Fruit fly (Drosophila melanogaster) whole organism, embryonic: ENCODE measurements around the gene Syt12.

ENCODE experiments used
- Atf6 ChIP-seq: fragments of 200-800 bp; sonication (Bioruptor generic); IDR thresholded peaks from 2 replicates; pipeline ENCODE4 v1.3.6; 2022; ENCODE audit warnings: missing biosample characterization, missing genetic modification characterization
- Blimp-1 ChIP-seq: fragments of 200-800 bp; sonication (Bioruptor generic); optimal IDR thresholded peaks from 3 replicates; lab custom pipeline; 2018; ENCODE audit warnings: missing biosample characterization, missing genetic modification characterization, mild to moderate bottlenecking, moderate library complexity, missing genetic modification reagents
- CG10366 ChIP-seq: fragments of 200-800 bp; sonication (Bioruptor generic); IDR thresholded peaks from 2 replicates; pipeline ENCODE4 v1.3.6; 2022; ENCODE audit warnings: missing biosample characterization, missing genetic modification characterization
- CG11085 ChIP-seq: fragments of 200-800 bp; sonication (Bioruptor generic); IDR thresholded peaks from 2 replicates; pipeline ENCODE4 v1.3.6; 2022; ENCODE audit warnings: missing biosample characterization, missing genetic modification characterization
- CG11456 ChIP-seq: fragments of 200-800 bp; sonication (Bioruptor generic); IDR thresholded peaks from 3 replicates; pipeline ENCODE4 v1.3.6; 2022; ENCODE audit warnings: missing biosample characterization, missing genetic modification characterization
- CG12299 ChIP-seq: fragments of 200-800 bp; sonication (Bioruptor generic); optimal IDR thresholded peaks from 2 replicates; lab custom pipeline; 2018; ENCODE audit warnings: missing biosample characterization, mild to moderate bottlenecking, missing genetic modification characterization
- CG12659 ChIP-seq: fragments of 200-800 bp; sonication (Bioruptor generic); optimal IDR thresholded peaks from 3 replicates; lab custom pipeline; 2017; ENCODE audit warnings: mild to moderate bottlenecking, missing biosample characterization, missing genetic modification reagents, missing genetic modification characterization
- CG12769 ChIP-seq: fragments of 200-800 bp; sonication (Bioruptor generic); optimal IDR thresholded peaks from 2 replicates; lab custom pipeline; 2019; ENCODE audit warnings: missing biosample characterization, mild to moderate bottlenecking, missing genetic modification characterization, moderate library complexity
- CG13624 ChIP-seq: fragments of 200-800 bp; sonication (Bioruptor generic); optimal IDR thresholded peaks from 2 replicates; lab custom pipeline; 2016; ENCODE audit warnings: missing biosample characterization, missing genetic modification characterization
- CG14014 ChIP-seq: fragments of 200-800 bp; sonication (Bioruptor generic); IDR thresholded peaks from 2 replicates; pipeline ENCODE4 v1.3.6; 2022; ENCODE audit warnings: missing biosample characterization, missing genetic modification characterization
- CG15011 ChIP-seq: fragments of 200-800 bp; sonication (Bioruptor generic); optimal IDR thresholded peaks from 3 replicates; lab custom pipeline; 2018; ENCODE audit warnings: missing biosample characterization, mild to moderate bottlenecking, missing genetic modification characterization
- CG1603 ChIP-seq: fragments of 200-800 bp; sonication (Bioruptor generic); optimal IDR thresholded peaks from 2 replicates; lab custom pipeline; 2019; ENCODE audit warnings: missing biosample characterization, mild to moderate bottlenecking, missing genetic modification characterization, moderate library complexity
- CG16813 ChIP-seq: fragments of 200-800 bp; sonication (Bioruptor generic); IDR thresholded peaks from 3 replicates; pipeline ENCODE4 v1.3.6; 2022; ENCODE audit warnings: missing biosample characterization, missing genetic modification characterization; ENCODE audit not compliant: partially characterized antibody
- CG17568 ChIP-seq: fragments of 200-800 bp; sonication (Bioruptor generic); optimal IDR thresholded peaks from 2 replicates; lab custom pipeline; 2018; ENCODE audit warnings: missing biosample characterization, mild to moderate bottlenecking, missing genetic modification characterization, moderate library complexity
- CG1792 ChIP-seq: fragments of 200-800 bp; sonication (Bioruptor generic); optimal IDR thresholded peaks from 2 replicates; lab custom pipeline; 2016; ENCODE audit warnings: missing biosample characterization, missing genetic modification characterization
- CG31365 ChIP-seq: fragments of 200-800 bp; sonication (Bioruptor generic); optimal IDR thresholded peaks from 2 replicates; lab custom pipeline; 2018; ENCODE audit warnings: missing biosample characterization, mild to moderate bottlenecking, missing genetic modification characterization
- CG9609 ChIP-seq: fragments of 200-800 bp; sonication (Bioruptor generic); optimal IDR thresholded peaks from 3 replicates; lab custom pipeline; 2016; ENCODE audit warnings: missing biosample characterization, missing genetic modification characterization
- CoRest ChIP-seq: fragments of 200-800 bp; sonication (Bioruptor generic); optimal IDR thresholded peaks from 3 replicates; lab custom pipeline; 2018; ENCODE audit warnings: missing biosample characterization, mild to moderate bottlenecking, missing genetic modification characterization, moderate library complexity
- Dfd ChIP-seq, 2 experiments: fragments of >200 bp; optimal IDR thresholded peaks; 2 replicates each; lab custom pipeline; 2017; ENCODE audit warnings: missing biosample characterization in 2 of 2, missing genetic modification characterization in 2 of 2
- Dll ChIP-seq: fragments of 200-800 bp; sonication (Bioruptor generic); IDR thresholded peaks from 4 replicates; pipeline ENCODE4 v1.3.6; 2022; ENCODE audit warnings: missing biosample characterization, missing genetic modification characterization; ENCODE audit not compliant: partially characterized antibody
- Doc2 ChIP-seq: fragments of 200-800 bp; sonication (Bioruptor generic); IDR thresholded peaks from 2 replicates; pipeline ENCODE4 v1.3.6; 2022; ENCODE audit warnings: missing biosample characterization, missing genetic modification characterization
- H15 ChIP-seq: fragments of 200-800 bp; sonication (Bioruptor generic); IDR thresholded peaks from 3 replicates; pipeline ENCODE4 v1.3.6; 2022; ENCODE audit warnings: missing biosample characterization, missing genetic modification characterization
- HLH4C ChIP-seq: fragments of 200-800 bp; sonication (Bioruptor generic); IDR thresholded peaks from 3 replicates; pipeline ENCODE4 v1.3.6; 2022; ENCODE audit warnings: missing biosample characterization, missing genetic modification characterization; ENCODE audit not compliant: partially characterized antibody
- Hr3 ChIP-seq: fragments of 200-800 bp; sonication (Bioruptor generic); optimal IDR thresholded peaks from 3 replicates; lab custom pipeline; 2016; ENCODE audit warnings: missing biosample characterization, missing genetic modification characterization
- Hr78 ChIP-seq, 2 experiments: fragments of 200-800 bp in 1 of 2; fragments of >200 bp in 1 of 2; sonication (Bioruptor generic) in 1 of 2; optimal IDR thresholded peaks; 2 replicates each; lab custom pipeline; 2017 to 2019; ENCODE audit warnings: missing biosample characterization in 2 of 2, missing genetic modification characterization in 2 of 2, mild to moderate bottlenecking in 1 of 2, moderate library complexity in 1 of 2
- Jarid2 ChIP-seq: fragments of 200-800 bp; sonication (Bioruptor generic); optimal IDR thresholded peaks from 3 replicates; lab custom pipeline; 2017; ENCODE audit warnings: mild to moderate bottlenecking, missing biosample characterization, missing genetic modification reagents, missing genetic modification characterization
- Med ChIP-seq: fragments of 200-800 bp; sonication (Bioruptor generic); peaks from one replicate; lab custom pipeline; 2016; ENCODE audit warnings: missing biosample characterization, missing genetic modification characterization, mild to moderate bottlenecking, inconsistent platforms, moderate library complexity
- Nf-YA ChIP-seq: fragments of 200-800 bp; sonication (Bioruptor generic); IDR thresholded peaks from 2 replicates; pipeline ENCODE4 v1.3.6; 2022; ENCODE audit warnings: missing biosample characterization, missing genetic modification characterization
- Opbp ChIP-seq: fragments of 200-800 bp; sonication (Bioruptor generic); IDR thresholded peaks from 3 replicates; pipeline ENCODE4 v1.3.6; 2022; ENCODE audit warnings: missing biosample characterization, missing genetic modification characterization; ENCODE audit not compliant: partially characterized antibody
- Taf1 ChIP-seq: fragments of 200-800 bp; sonication (Bioruptor generic); IDR thresholded peaks from 2 replicates; pipeline ENCODE4 v1.3.6; 2022; ENCODE audit warnings: missing biosample characterization, missing genetic modification characterization
- az2 ChIP-seq: fragments of 200-800 bp; sonication (Bioruptor generic); optimal IDR thresholded peaks from 3 replicates; lab custom pipeline; 2016; ENCODE audit warnings: missing biosample characterization, missing genetic modification characterization
- bcd ChIP-seq: fragments of 200-800 bp; sonication (Bioruptor generic); optimal IDR thresholded peaks from 2 replicates; lab custom pipeline; 2017; ENCODE audit warnings: missing biosample characterization, mild to moderate bottlenecking, missing genetic modification characterization
- bsh ChIP-seq, 2 experiments: fragments of 200-800 bp; sonication (Bioruptor generic); optimal IDR thresholded peaks; 2 replicates each; lab custom pipeline; 2017 to 2018; ENCODE audit warnings: mild to moderate bottlenecking in 2 of 2, missing biosample characterization in 2 of 2, missing genetic modification characterization in 2 of 2, moderate library complexity in 1 of 2
- chm ChIP-seq: fragments of 200-800 bp; sonication (Bioruptor generic); IDR thresholded peaks from 2 replicates; pipeline ENCODE4 v1.3.6; 2022; ENCODE audit warnings: missing biosample characterization, missing genetic modification characterization
- ci ChIP-seq: fragments of 200-800 bp; sonication (Bioruptor generic); IDR thresholded peaks from 3 replicates; pipeline ENCODE4 v1.3.6; 2022; ENCODE audit warnings: missing biosample characterization, missing genetic modification characterization
- danr ChIP-seq: fragments of 200-800 bp; sonication (Bioruptor generic); IDR thresholded peaks from 2 replicates; pipeline ENCODE4 v1.3.6; 2022; ENCODE audit warnings: missing biosample characterization, missing genetic modification characterization
- ewg ChIP-seq: fragments of 200-800 bp; sonication (Bioruptor generic); optimal IDR thresholded peaks from 3 replicates; lab custom pipeline; 2017; ENCODE audit warnings: mild to moderate bottlenecking, missing biosample characterization, missing genetic modification reagents, missing genetic modification characterization
- exex ChIP-seq: fragments of 200-800 bp; sonication (Bioruptor generic); optimal IDR thresholded peaks from 4 replicates; lab custom pipeline; 2018; ENCODE audit warnings: missing biosample characterization, mild to moderate bottlenecking, missing genetic modification characterization, moderate library complexity
- gfzf ChIP-seq: fragments of 200-800 bp; sonication (Bioruptor generic); optimal IDR thresholded peaks from 2 replicates; lab custom pipeline; 2016; ENCODE audit warnings: missing biosample characterization, mild to moderate bottlenecking, missing genetic modification characterization, moderate library complexity
- kni ChIP-seq: fragments of 200-800 bp; sonication (Bioruptor generic); optimal IDR thresholded peaks from 3 replicates; lab custom pipeline; 2017; ENCODE audit warnings: mild to moderate bottlenecking, missing biosample characterization, missing genetic modification reagents, missing genetic modification characterization
- lab ChIP-seq: fragments of 200-800 bp; sonication (Bioruptor generic); optimal IDR thresholded peaks from 3 replicates; lab custom pipeline; 2017; ENCODE audit warnings: missing biosample characterization, missing genetic modification characterization, mild to moderate bottlenecking, moderate library complexity, missing genetic modification reagents
- mirr ChIP-seq: fragments of 200-800 bp; sonication (Bioruptor generic); optimal IDR thresholded peaks from 3 replicates; lab custom pipeline; 2018; ENCODE audit warnings: missing biosample characterization, mild to moderate bottlenecking, missing genetic modification characterization
- peb ChIP-seq: fragments of 200-800 bp; sonication (Bioruptor generic); IDR thresholded peaks from 2 replicates; pipeline ENCODE4 v1.3.6; 2022; ENCODE audit warnings: missing biosample characterization, missing genetic modification characterization
- sens ChIP-seq: fragments of 200-800 bp; sonication (Bioruptor generic); peaks from one replicate; lab custom pipeline; 2016; ENCODE audit warnings: missing biosample characterization, missing genetic modification characterization
- sna ChIP-seq: fragments of 200-800 bp; sonication (Bioruptor generic); IDR thresholded peaks from 2 replicates; pipeline ENCODE4 v1.3.6; 2022; ENCODE audit warnings: missing biosample characterization, missing genetic modification characterization; ENCODE audit not compliant: partially characterized antibody
- trh ChIP-seq: fragments of 200-800 bp; sonication (Bioruptor generic); optimal IDR thresholded peaks from 2 replicates; lab custom pipeline; 2016; ENCODE audit warnings: missing biosample characterization, missing genetic modification characterization
- usp ChIP-seq: fragments of >200 bp; optimal IDR thresholded peaks from 2 replicates; lab custom pipeline; 2017; ENCODE audit warnings: missing biosample characterization, missing genetic modification characterization
- vvl ChIP-seq: fragments of 200-800 bp; sonication (Bioruptor generic); IDR thresholded peaks from 2 replicates; pipeline ENCODE4 v1.3.6; 2022; ENCODE audit warnings: missing biosample characterization, missing genetic modification characterization

The Syt12 gene

dm6 chrX:13370826-13371703 is 12.0 kb downstream of the Syt12 start (continued):
- no peak for TF ChIP-seq CG12299 (tag; lab: Kevin White, UChicago)
- TF ChIP-seq Doc2 (GFP tag; lab: Robert Waterston, UW) = no peak
- no peak for TF ChIP-seq danr
- TF ChIP-seq exex (tag; lab: Kevin White, UChicago) = peak; percentile 62
- no peak for TF ChIP-seq CG10366 (GFP tag; lab: Robert Waterston, UW)
- TF ChIP-seq CG11085 (GFP tag; lab: Robert Waterston, UW) = no peak
- no peak for TF ChIP-seq ewg
- peak; percentile 36 for TF ChIP-seq CG9609 (GFP tag; lab: Kevin White, UChicago)
- TF ChIP-seq Hr3 = no peak
- no peak for TF ChIP-seq peb (GFP tag; lab: Robert Waterston, UW)
- peak; percentile 76 for TF ChIP-seq sens
- TF ChIP-seq CG31365 (tag; lab: Kevin White, UChicago) = no peak
- TF ChIP-seq az2 (GFP tag; lab: Kevin White, UChicago) = no peak
- TF ChIP-seq Hr78 (GFP tag; optimal IDR thresholded peaks at IDR 0.05; lab: Kevin White, UChicago) = no peak
- TF ChIP-seq CG12769 (tag; lab: Kevin White, UChicago) = peak; percentile 3
- TF ChIP-seq trh (GFP tag; lab: Kevin White, UChicago) = no peak
- no peak for TF ChIP-seq CG17568
- peak; percentile 75 for TF ChIP-seq HLH4C (GFP tag; lab: Robert Waterston, UW)
- TF ChIP-seq Taf1 = no peak
- TF ChIP-seq CG14014 (GFP tag; lab: Robert Waterston, UW) = no peak
- peak; percentile 66; the same call in 3 of the 4 replicates for TF ChIP-seq Dll
- peak; percentile 72 for TF ChIP-seq Blimp-1
- TF ChIP-seq CG13624 (GFP tag; lab: Kevin White, UChicago) = peak; percentile 40
- TF ChIP-seq Dfd (GFP tag; optimal IDR thresholded peaks at IDR 0.05; lab: Kevin White, UChicago) = no peak
- TF ChIP-seq vvl (GFP tag; lab: Robert Waterston, UW) = no peak
- no peak for TF ChIP-seq kni (GFP tag; lab: Kevin White, UChicago)
- TF ChIP-seq CG16813 (GFP tag; lab: Robert Waterston, UW) = peak; percentile 53
- peak; percentile 56; the same call in 1 of the 3 replicates for TF ChIP-seq CG11456 (GFP tag; lab: Robert Waterston, UW)
- TF ChIP-seq mirr (GFP tag; lab: Kevin White, UChicago) = peak; percentile 8
- TF ChIP-seq Opbp (GFP tag; lab: Robert Waterston, UW) = peak; percentile 60; the same call in 2 of the 3 replicates
- peak; percentile 48 for TF ChIP-seq CG12659 (GFP tag; lab: Kevin White, UChicago)
- no peak for TF ChIP-seq CG15011
- TF ChIP-seq H15 (GFP tag; lab: Robert Waterston, UW) = no peak
- TF ChIP-seq ci (GFP tag; lab: Robert Waterston, UW) = peak; percentile 21; the same call in 1 of the 3 replicates
- TF ChIP-seq usp (GFP tag; lab: Kevin White, UChicago) = no peak
- no peak for TF ChIP-seq CG1792 (GFP tag; lab: Kevin White, UChicago)
- peak; percentile 21 for TF ChIP-seq CoRest (tag; lab: Kevin White, UChicago)
- TF ChIP-seq Nf-YA (GFP tag; lab: Robert Waterston, UW) = no peak
- TF ChIP-seq bsh (GFP tag; optimal IDR thresholded peaks at IDR 0.05; lab: Kevin White, UChicago) = no peak
- TF ChIP-seq Med (GFP tag; lab: Kevin White, UChicago) = peak; percentile 90
- peak; percentile 73 for TF ChIP-seq sna
- TF ChIP-seq lab (GFP tag; lab: Kevin White, UChicago) = peak; percentile 19
- TF ChIP-seq bcd (GFP tag; lab: Kevin White, UChicago) = no peak
- TF ChIP-seq CG1603 (tag; lab: Kevin White, UChicago) = peak; percentile 31
- 0 out of 2 replicates have a peak, but pooled peaks have one; percentile 48 for TF ChIP-seq Atf6 (GFP tag; lab: Robert Waterston, UW)
- no peak for TF ChIP-seq Jarid2 (GFP tag; lab: Kevin White, UChicago)
- TF ChIP-seq gfzf (GFP tag; lab: Kevin White, UChicago) = peak; percentile 33
- TF ChIP-seq chm = no peak
